Fruit fly (Drosophila melanogaster) whole organism, embryonic: ENCODE results near the gene Spps.

Experiments used
- Adf1 ChIP-seq: fragments of 200-800 bp; sonication (Bioruptor generic); IDR thresholded peaks from 2 replicates; pipeline ENCODE4 v1.3.6; 2022; ENCODE audit warnings: missing biosample characterization, missing genetic modification characterization
- Awh ChIP-seq: fragments of 200-800 bp; sonication (Bioruptor generic); IDR thresholded peaks from 2 replicates; pipeline ENCODE4, ENCODE4 v1.3.6; 2022; ENCODE audit warnings: missing biosample characterization, missing genetic modification characterization
- CG10147 ChIP-seq: fragments of 200-800 bp; sonication (Bioruptor generic); optimal IDR thresholded peaks from 2 replicates; lab custom pipeline; 2019; ENCODE audit warnings: missing biosample characterization, mild to moderate bottlenecking, missing genetic modification characterization, moderate library complexity
- CG10274 ChIP-seq: fragments of 200-800 bp; sonication (Bioruptor generic); optimal IDR thresholded peaks from 3 replicates; lab custom pipeline; 2017; ENCODE audit warnings: missing biosample characterization, mild to moderate bottlenecking, missing genetic modification characterization
- CG11093 ChIP-seq: fragments of 200-800 bp; sonication (Bioruptor generic); IDR thresholded peaks from 3 replicates; pipeline ENCODE4 v1.3.6; 2022; ENCODE audit warnings: missing biosample characterization, missing genetic modification characterization
- CG12236 ChIP-seq: fragments of 200-800 bp; sonication (Bioruptor generic); optimal IDR thresholded peaks from 2 replicates; lab custom pipeline; 2016; ENCODE audit warnings: missing biosample characterization, missing genetic modification characterization
- CG13894 ChIP-seq: fragments of 200-800 bp; sonication (Bioruptor generic); optimal IDR thresholded peaks from 3 replicates; lab custom pipeline; 2018; ENCODE audit warnings: missing biosample characterization, mild to moderate bottlenecking, missing genetic modification characterization, moderate library complexity
- CG1529 ChIP-seq: fragments of 200-800 bp; sonication (Bioruptor generic); optimal IDR thresholded peaks from 3 replicates; lab custom pipeline; 2018; ENCODE audit warnings: missing biosample characterization, missing genetic modification characterization
- CG17361 ChIP-seq: fragments of 200-800 bp; sonication (Bioruptor generic); IDR thresholded peaks from 3 replicates; pipeline ENCODE4 v1.3.6; 2022; ENCODE audit warnings: missing biosample characterization, missing genetic modification characterization
- CG18764 ChIP-seq: fragments of 200-800 bp; sonication (Bioruptor generic); optimal IDR thresholded peaks from 3 replicates; lab custom pipeline; 2016; ENCODE audit warnings: missing biosample characterization, missing genetic modification characterization
- CG2116 ChIP-seq: fragments of 200-800 bp; sonication (Bioruptor generic); optimal IDR thresholded peaks from 3 replicates; lab custom pipeline; 2018; ENCODE audit warnings: missing biosample characterization, mild to moderate bottlenecking, missing genetic modification characterization
- CG30403 ChIP-seq: fragments of 200-800 bp; sonication (Bioruptor generic); optimal IDR thresholded peaks from 3 replicates; lab custom pipeline; 2016; ENCODE audit warnings: missing biosample characterization, missing genetic modification characterization
- CG3407 ChIP-seq: fragments of 200-800 bp; sonication (Bioruptor generic); optimal IDR thresholded peaks from 2 replicates; lab custom pipeline; 2018; ENCODE audit warnings: missing biosample characterization, mild to moderate bottlenecking, missing genetic modification characterization
- CG42726 ChIP-seq: fragments of 200-800 bp; sonication (Bioruptor generic); IDR thresholded peaks from 2 replicates; pipeline ENCODE4 v1.3.6; 2022; ENCODE audit warnings: missing biosample characterization, missing genetic modification characterization; ENCODE audit not compliant: partially characterized antibody
- CG6791 ChIP-seq: fragments of 200-800 bp; sonication (Bioruptor generic); IDR thresholded peaks from 3 replicates; pipeline ENCODE4 v1.3.6; 2022; ENCODE audit warnings: missing biosample characterization, missing genetic modification characterization; ENCODE audit not compliant: partially characterized antibody
- CG6854 ChIP-seq: fragments of 200-800 bp; sonication (Bioruptor generic); optimal IDR thresholded peaks from 3 replicates; lab custom pipeline; 2017; ENCODE audit warnings: missing biosample characterization, mild to moderate bottlenecking, missing genetic modification characterization
- CG8359 ChIP-seq: fragments of 200-800 bp; sonication (Bioruptor generic); optimal IDR thresholded peaks from 2 replicates; lab custom pipeline; 2017; ENCODE audit warnings: missing biosample characterization, mild to moderate bottlenecking, missing genetic modification characterization, borderline replicate concordance
- CG8765 ChIP-seq: fragments of 200-800 bp; sonication (Bioruptor generic); IDR thresholded peaks from 2 replicates; pipeline ENCODE4 v1.3.6; 2022; ENCODE audit warnings: missing biosample characterization, missing genetic modification characterization
- CHES-1-like ChIP-seq: fragments of 200-800 bp; sonication (Bioruptor generic); optimal IDR thresholded peaks from 2 replicates; lab custom pipeline; 2016; ENCODE audit warnings: missing biosample characterization, missing genetic modification characterization
- CkIIα-i1 ChIP-seq: fragments of 200-800 bp; sonication (Bioruptor generic); IDR thresholded peaks from 2 replicates; pipeline ENCODE4 v1.3.6; 2022; ENCODE audit warnings: missing biosample characterization, missing genetic modification characterization
- Dip3 ChIP-seq: fragments of 200-800 bp; sonication (Bioruptor generic); optimal IDR thresholded peaks from 3 replicates; lab custom pipeline; 2016; ENCODE audit warnings: missing biosample characterization, missing genetic modification characterization
- H2.0 ChIP-seq: fragments of 200-800 bp; sonication (Bioruptor generic); IDR thresholded peaks from 2 replicates; pipeline ENCODE4 v1.3.6; 2022; ENCODE audit warnings: missing biosample characterization, missing genetic modification characterization
- Lim3 ChIP-seq: fragments of 200-800 bp; sonication (Bioruptor generic); IDR thresholded peaks from 2 replicates; pipeline ENCODE4 v1.3.6; 2022; ENCODE audit warnings: missing biosample characterization, missing genetic modification characterization
- Max ChIP-seq: fragments of 200-800 bp; sonication (Bioruptor generic); optimal IDR thresholded peaks from 2 replicates; lab custom pipeline; 2016; ENCODE audit warnings: missing biosample characterization, mild to moderate bottlenecking, missing genetic modification characterization
- Pdp1 ChIP-seq, 2 experiments: fragments of 200-800 bp; sonication (Bioruptor generic); optimal IDR thresholded peaks; 3 replicates each; lab custom pipeline; 2016; ENCODE audit warnings: missing biosample characterization in 2 of 2, missing genetic modification characterization in 2 of 2, mild to moderate bottlenecking in 1 of 2, moderate library complexity in 1 of 2
- Sin3A ChIP-seq: fragments of >200 bp; optimal IDR thresholded peaks from 2 replicates; lab custom pipeline; 2018
- Sox100B ChIP-seq: fragments of 200-800 bp; sonication (Bioruptor generic); optimal IDR thresholded peaks from 3 replicates; lab custom pipeline; 2018; ENCODE audit warnings: missing biosample characterization, mild to moderate bottlenecking, missing genetic modification characterization
- TFAM ChIP-seq: fragments of 200-800 bp; sonication (Bioruptor generic); optimal IDR thresholded peaks from 2 replicates; lab custom pipeline; 2017; ENCODE audit warnings: missing biosample characterization, missing genetic modification characterization, inconsistent platforms
- abd-A ChIP-seq: fragments of 200-800 bp; sonication (Bioruptor generic); optimal IDR thresholded peaks from 3 replicates; lab custom pipeline; 2019; ENCODE audit warnings: missing biosample characterization, mild to moderate bottlenecking, missing genetic modification characterization, moderate library complexity
- amos ChIP-seq: fragments of 200-800 bp; sonication (Bioruptor generic); IDR thresholded peaks from 2 replicates; pipeline ENCODE4 v1.3.6; 2022; ENCODE audit warnings: missing biosample characterization, missing genetic modification characterization; ENCODE audit not compliant: partially characterized antibody
- aop ChIP-seq: fragments of 200-800 bp; sonication (Bioruptor generic); IDR thresholded peaks from 2 replicates; pipeline ENCODE4 v1.3.6; 2022; ENCODE audit warnings: missing biosample characterization, missing genetic modification characterization
- bab2 ChIP-seq: fragments of 200-800 bp; sonication (Bioruptor generic); optimal IDR thresholded peaks from 2 replicates; lab custom pipeline; 2016; ENCODE audit warnings: missing biosample characterization, missing genetic modification characterization
- br ChIP-seq: fragments of >200 bp; optimal IDR thresholded peaks from 2 replicates; lab custom pipeline; 2017
- disco-r ChIP-seq: fragments of 200-800 bp; sonication (Bioruptor generic); optimal IDR thresholded peaks from 2 replicates; lab custom pipeline; 2016; ENCODE audit warnings: missing biosample characterization, missing genetic modification characterization
- eve ChIP-seq, 2 experiments: fragments of >200 bp; optimal IDR thresholded peaks; 2 replicates each; lab custom pipeline; 2017; ENCODE audit warnings: missing biosample characterization in 2 of 2, missing genetic modification characterization in 2 of 2
- ewg ChIP-seq: fragments of 200-800 bp; sonication (Bioruptor generic); optimal IDR thresholded peaks from 3 replicates; lab custom pipeline; 2017; ENCODE audit warnings: mild to moderate bottlenecking, missing biosample characterization, missing genetic modification reagents, missing genetic modification characterization
- fru ChIP-seq: fragments of >200 bp; optimal IDR thresholded peaks from 2 replicates; lab custom pipeline; 2017
- gsb-n ChIP-seq: fragments of 200-800 bp; sonication (Bioruptor generic); optimal IDR thresholded peaks from 3 replicates; lab custom pipeline; 2018; ENCODE audit warnings: missing biosample characterization, mild to moderate bottlenecking, missing genetic modification characterization
- jumu ChIP-seq: fragments of 200-800 bp; sonication (Bioruptor generic); optimal IDR thresholded peaks from 3 replicates; lab custom pipeline; 2016; ENCODE audit warnings: missing biosample characterization, missing genetic modification characterization
- lab ChIP-seq: fragments of 200-800 bp; sonication (Bioruptor generic); optimal IDR thresholded peaks from 3 replicates; lab custom pipeline; 2017; ENCODE audit warnings: missing biosample characterization, missing genetic modification characterization, mild to moderate bottlenecking, moderate library complexity, missing genetic modification reagents
- lmd ChIP-seq: fragments of 200-800 bp; sonication (Bioruptor generic); IDR thresholded peaks from 2 replicates; pipeline ENCODE4 v1.3.6; 2022; ENCODE audit warnings: missing biosample characterization, missing genetic modification characterization
- odd ChIP-seq: fragments of 200-800 bp; sonication (Bioruptor generic); optimal IDR thresholded peaks from 2 replicates; lab custom pipeline; 2017; ENCODE audit warnings: missing biosample characterization, mild to moderate bottlenecking, missing genetic modification characterization
- onecut ChIP-seq: fragments of 200-800 bp; sonication (Bioruptor generic); IDR thresholded peaks from 2 replicates; pipeline ENCODE4 v1.3.6; 2022; ENCODE audit warnings: missing biosample characterization, missing genetic modification characterization
- pan ChIP-seq, 4 experiments: fragments of >200 bp in 3 of 4; fragments of 200-800 bp in 1 of 4; sonication (Bioruptor generic) in 1 of 4; optimal IDR thresholded peaks in 3 of 4; IDR thresholded peaks in 1 of 4; 2 replicates each; pipeline versions ENCODE4 v1.3.6 to Lab custom; 2017 to 2022; ENCODE audit warnings: missing biosample characterization in 2 of 4, missing genetic modification characterization in 2 of 4, mixed read lengths in 1 of 4
- salm ChIP-seq: fragments of 200-800 bp; sonication (Bioruptor generic); optimal IDR thresholded peaks from 2 replicates; lab custom pipeline; 2018; ENCODE audit warnings: missing biosample characterization, mild to moderate bottlenecking, missing genetic modification characterization
- sc ChIP-seq, 3 experiments: fragments of >200 bp in 2 of 3; fragments of 200-800 bp in 1 of 3; sonication (Bioruptor generic) in 1 of 3; optimal IDR thresholded peaks; 2 replicates in 2 of 3; 3 replicates in 1 of 3; lab custom pipeline; 2017; ENCODE audit warnings: mild to moderate bottlenecking in 1 of 3, missing biosample characterization in 1 of 3, missing genetic modification characterization in 1 of 3, missing genetic modification reagents in 1 of 3
- sens-2 ChIP-seq: fragments of 200-800 bp; sonication (Bioruptor generic); IDR thresholded peaks from 2 replicates; pipeline ENCODE4 v1.3.6; 2022; ENCODE audit warnings: missing biosample characterization, missing genetic modification characterization
- trh ChIP-seq: fragments of 200-800 bp; sonication (Bioruptor generic); optimal IDR thresholded peaks from 2 replicates; lab custom pipeline; 2016; ENCODE audit warnings: missing biosample characterization, missing genetic modification characterization
- unpg ChIP-seq: fragments of 200-800 bp; sonication (Bioruptor generic); optimal IDR thresholded peaks from 3 replicates; lab custom pipeline; 2018; ENCODE audit warnings: missing biosample characterization, mild to moderate bottlenecking, missing genetic modification characterization, moderate library complexity

Gene Spps

DNA sequence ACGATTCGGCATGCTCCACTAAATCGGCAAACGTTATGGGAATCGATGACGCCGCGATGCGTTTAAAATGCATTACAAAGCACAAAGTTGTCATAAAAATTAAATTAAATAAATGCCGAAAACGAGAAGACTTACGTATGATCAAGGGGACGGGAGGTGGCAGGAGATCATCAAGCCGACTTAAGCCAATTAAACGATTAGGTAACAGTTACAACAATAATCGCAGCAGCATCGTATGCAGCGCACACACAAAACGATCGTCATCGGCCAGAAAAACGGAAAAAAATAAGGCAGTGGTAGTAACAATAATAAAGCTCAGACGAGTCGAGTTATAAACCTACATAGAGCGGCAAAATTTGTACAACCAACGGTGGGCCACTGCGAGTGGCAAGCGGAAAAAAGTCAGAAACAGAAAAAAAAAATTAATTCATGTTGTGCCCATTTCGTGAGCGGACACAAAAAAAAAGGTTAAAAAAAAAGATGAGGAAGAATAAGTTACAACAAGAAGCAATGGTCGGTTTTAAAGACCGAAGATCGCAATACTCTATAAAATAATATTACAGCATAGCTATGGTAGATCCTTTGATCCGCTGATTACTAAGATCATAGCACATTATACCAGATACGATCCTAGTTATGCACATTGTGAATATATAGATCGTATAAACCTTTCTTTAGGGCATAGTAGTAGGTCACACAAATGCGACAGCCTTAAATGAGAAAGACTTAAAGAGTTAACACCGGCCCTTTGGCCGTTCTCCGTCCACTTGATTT, 20.2 kb downstream of the Spps start (continued):
- TF ChIP-seq Adf1 (GFP tag; lab: Robert Waterston, UW) (no peak), CG42726 (GFP tag; lab: Robert Waterston, UW) (no peak), odd (GFP tag; lab: Kevin White, UChicago) (peak; percentile 12), onecut (GFP tag; lab: Robert Waterston, UW) (peak; percentile 64), amos (no peak), lmd (GFP tag; lab: Robert Waterston, UW) (peak; percentile 57), ewg (peak; percentile 38), Sin3A (lab: Kevin White, UChicago) (no peak), CG10274 (GFP tag; lab: Kevin White, UChicago) (no peak), CG11093 (GFP tag; lab: Robert Waterston, UW) (no peak), CG30403 (GFP tag; lab: Kevin White, UChicago) (peak; percentile 31), CG6791 (no peak), Max (GFP tag; lab: Kevin White, UChicago) (no peak), CG1529 (peak; percentile 37), CG10147 (GFP tag; lab: Kevin White, UChicago) (no peak), sens-2 (no peak), aop (no peak), unpg (GFP tag; lab: Kevin White, UChicago) (peak; percentile 60), lab (GFP tag; lab: Kevin White, UChicago) (peak; percentile 53), eve (GFP tag; optimal IDR thresholded peaks at IDR 0.05; lab: Kevin White, UChicago) (peak in 1 of 2 experiments; percentile 75), Sox100B (GFP tag; lab: Kevin White, UChicago) (peak; percentile 56), CG18764 (GFP tag; lab: Kevin White, UChicago) (no peak), CG8359 (no peak), CG3407 (GFP tag; lab: Kevin White, UChicago) (peak; percentile 27), CkIIα-i1 (GFP tag; lab: Robert Waterston, UW) (no peak), sc (optimal IDR thresholded peaks at IDR 0.05; lab: Kevin White, UChicago) (no peak), sc (GFP tag; optimal IDR thresholded peaks at IDR 0.05; lab: Kevin White, UChicago) (peak; percentile 16), Dip3 (GFP tag; lab: Kevin White, UChicago) (no peak), Lim3 (GFP tag; lab: Robert Waterston, UW) (no peak), Awh (GFP tag; lab: Robert Waterston, UW) (peak; percentile 61), gsb-n (tag; lab: Kevin White, UChicago) (peak; percentile 34), H2.0 (peak; percentile 47; the same call in 1 of the 2 replicates), TFAM (GFP tag; lab: Kevin White, UChicago) (no peak), CG6854 (GFP tag; lab: Kevin White, UChicago) (no peak), Pdp1 (GFP tag; optimal IDR thresholded peaks at IDR 0.05; lab: Kevin White, UChicago) (peak; percentile 16 to 53), CG13894 (no peak), trh (GFP tag; lab: Kevin White, UChicago) (no peak), abd-A (tag; lab: Kevin White, UChicago) (no peak), bab2 (GFP tag; lab: Kevin White, UChicago) (peak; percentile 11), disco-r (no peak), jumu (GFP tag; lab: Kevin White, UChicago) (no peak), pan (optimal IDR thresholded peaks at IDR 0.05; lab: Kevin White, UChicago) (no peak), pan (GFP tag; optimal IDR thresholded peaks at IDR 0.05 in 1 of 2, IDR thresholded peaks at IDR 0.05 in 1 of 2) (peak in 1 of 2 experiments; percentile 51), salm (tag; lab: Kevin White, UChicago) (peak; percentile 23), br (lab: Kevin White, UChicago) (no peak), CG17361 (0 out of 3 replicates have a peak, but pooled peaks have one; percentile 42), CHES-1-like (no peak), CG12236 (peak; percentile 7), CG2116 (GFP tag; lab: Kevin White, UChicago) (no peak), fru (lab: Kevin White, UChicago) (no peak), CG8765 (GFP tag; lab: Robert Waterston, UW) (no peak)
